Fruit fly (Drosophila melanogaster) whole organism, embryonic: ENCODE results near the gene siz.
A peak's percentile ranks its signal among the peaks of the same experiment; 100 is the strongest.

Experiments
- Atf3 ChIP-seq: fragments of 200-800 bp; sonication (Bioruptor generic); optimal IDR thresholded peaks from 3 replicates; lab custom pipeline; 2016; ENCODE audit warnings: missing biosample characterization, missing genetic modification characterization
- B-H1 ChIP-seq: fragments of 200-800 bp; sonication (Bioruptor generic); IDR thresholded peaks from 3 replicates; pipeline ENCODE4 v1.3.6; 2022; ENCODE audit warnings: missing biosample characterization, missing genetic modification characterization
- Bgb ChIP-seq: fragments of 200-800 bp; sonication (Bioruptor generic); IDR thresholded peaks from 2 replicates; pipeline ENCODE4 v1.3.6; 2022; ENCODE audit warnings: missing biosample characterization, missing genetic modification characterization; ENCODE audit not compliant: partially characterized antibody
- Blimp-1 ChIP-seq: fragments of 200-800 bp; sonication (Bioruptor generic); optimal IDR thresholded peaks from 3 replicates; lab custom pipeline; 2018; ENCODE audit warnings: missing biosample characterization, missing genetic modification characterization, mild to moderate bottlenecking, moderate library complexity, missing genetic modification reagents
- CG10366 ChIP-seq: fragments of 200-800 bp; sonication (Bioruptor generic); IDR thresholded peaks from 2 replicates; pipeline ENCODE4 v1.3.6; 2022; ENCODE audit warnings: missing biosample characterization, missing genetic modification characterization
- CG12942 ChIP-seq: fragments of 200-800 bp; sonication (Bioruptor generic); optimal IDR thresholded peaks from 3 replicates; lab custom pipeline; 2016; ENCODE audit warnings: missing biosample characterization, missing genetic modification characterization
- CG13424 ChIP-seq: fragments of 200-800 bp; sonication (Bioruptor generic); optimal IDR thresholded peaks from 2 replicates; lab custom pipeline; 2019; ENCODE audit warnings: missing biosample characterization, mild to moderate bottlenecking, missing genetic modification characterization, moderate library complexity
- CG13624 ChIP-seq: fragments of 200-800 bp; sonication (Bioruptor generic); optimal IDR thresholded peaks from 2 replicates; lab custom pipeline; 2016; ENCODE audit warnings: missing biosample characterization, missing genetic modification characterization
- CG14050 ChIP-seq: fragments of 200-800 bp; sonication (Bioruptor generic); IDR thresholded peaks from 3 replicates; pipeline ENCODE4 v1.3.6; 2022; ENCODE audit warnings: missing biosample characterization, missing genetic modification characterization
- CG17612 ChIP-seq: fragments of 200-800 bp; sonication (Bioruptor generic); IDR thresholded peaks from 2 replicates; pipeline ENCODE4 v1.3.6; 2022; ENCODE audit warnings: missing biosample characterization, missing genetic modification characterization
- CG17829 ChIP-seq: fragments of 200-800 bp; optimal IDR thresholded peaks from 2 replicates; lab custom pipeline; 2019; ENCODE audit warnings: missing biosample characterization, mild to moderate bottlenecking, missing genetic modification characterization, moderate library complexity
- CG2120 ChIP-seq: fragments of 200-800 bp; sonication (Bioruptor generic); optimal IDR thresholded peaks from 3 replicates; lab custom pipeline; 2016; ENCODE audit warnings: missing biosample characterization, missing genetic modification characterization
- CG32767 ChIP-seq: fragments of 200-800 bp; sonication (Bioruptor generic); IDR thresholded peaks from 2 replicates; pipeline ENCODE4 v1.3.6; 2022; ENCODE audit warnings: missing biosample characterization, missing genetic modification characterization
- CG3847 ChIP-seq: fragments of 200-800 bp; sonication (Bioruptor generic); IDR thresholded peaks from 2 replicates; pipeline ENCODE4 v1.3.6; 2022; ENCODE audit warnings: missing biosample characterization, missing genetic modification characterization
- CG42726 ChIP-seq: fragments of 200-800 bp; sonication (Bioruptor generic); IDR thresholded peaks from 2 replicates; pipeline ENCODE4 v1.3.6; 2022; ENCODE audit warnings: missing biosample characterization, missing genetic modification characterization; ENCODE audit not compliant: partially characterized antibody
- CG4617 ChIP-seq: fragments of 200-800 bp; sonication (Bioruptor generic); optimal IDR thresholded peaks from 3 replicates; lab custom pipeline; 2016; ENCODE audit warnings: missing biosample characterization, missing genetic modification characterization, borderline replicate concordance
- CG4730 ChIP-seq: fragments of 200-800 bp; sonication (Bioruptor generic); IDR thresholded peaks from 2 replicates; pipeline ENCODE4 v1.3.6; 2022; ENCODE audit warnings: missing biosample characterization, missing genetic modification characterization
- CG6175 ChIP-seq: fragments of 200-800 bp; sonication (Bioruptor generic); IDR thresholded peaks from 3 replicates; pipeline ENCODE4 v1.3.6; 2022; ENCODE audit warnings: missing biosample characterization, missing genetic modification characterization
- CG7357 ChIP-seq: fragments of 200-800 bp; sonication (Bioruptor generic); IDR thresholded peaks from 3 replicates; pipeline ENCODE4 v1.3.6; 2022; ENCODE audit warnings: missing biosample characterization, missing genetic modification characterization
- CG7372 ChIP-seq: fragments of 200-800 bp; sonication (Bioruptor generic); IDR thresholded peaks from 2 replicates; pipeline ENCODE4 v1.3.6; 2022; ENCODE audit warnings: missing biosample characterization, missing genetic modification characterization
- CHES-1-like ChIP-seq: fragments of 200-800 bp; sonication (Bioruptor generic); optimal IDR thresholded peaks from 2 replicates; lab custom pipeline; 2016; ENCODE audit warnings: missing biosample characterization, missing genetic modification characterization
- CkIIα-i1 ChIP-seq: fragments of 200-800 bp; sonication (Bioruptor generic); IDR thresholded peaks from 2 replicates; pipeline ENCODE4 v1.3.6; 2022; ENCODE audit warnings: missing biosample characterization, missing genetic modification characterization
- ERR ChIP-seq: fragments of 200-800 bp; sonication (Bioruptor generic); optimal IDR thresholded peaks from 2 replicates; lab custom pipeline; 2016; ENCODE audit warnings: missing biosample characterization, missing genetic modification characterization
- HLH4C ChIP-seq: fragments of 200-800 bp; sonication (Bioruptor generic); IDR thresholded peaks from 3 replicates; pipeline ENCODE4 v1.3.6; 2022; ENCODE audit warnings: missing biosample characterization, missing genetic modification characterization; ENCODE audit not compliant: partially characterized antibody
- HLHmδ ChIP-seq: fragments of 200-800 bp; sonication (Bioruptor generic); optimal IDR thresholded peaks from 2 replicates; lab custom pipeline; 2018; ENCODE audit warnings: missing biosample characterization, mild to moderate bottlenecking, missing genetic modification characterization, moderate library complexity
- MBD-R2 ChIP-seq: fragments of 200-800 bp; sonication (Bioruptor generic); IDR thresholded peaks from 2 replicates; pipeline ENCODE4 v1.3.6; 2022; ENCODE audit warnings: missing biosample characterization, missing genetic modification characterization
- Myb ChIP-seq: fragments of 200-800 bp; sonication (Bioruptor generic); optimal IDR thresholded peaks from 2 replicates; lab custom pipeline; 2016; ENCODE audit warnings: missing biosample characterization, missing genetic modification characterization
- Nf-YB ChIP-seq: fragments of 200-800 bp; sonication (Bioruptor generic); optimal IDR thresholded peaks from 3 replicates; lab custom pipeline; 2019; ENCODE audit warnings: missing biosample characterization, mild to moderate bottlenecking, missing genetic modification characterization, moderate library complexity
- Side ChIP-seq: fragments of 200-800 bp; sonication (Bioruptor generic); optimal IDR thresholded peaks from 2 replicates; lab custom pipeline; 2016; ENCODE audit warnings: missing biosample characterization, missing genetic modification characterization
- Spps ChIP-seq: fragments of 200-800 bp; sonication (Bioruptor generic); optimal IDR thresholded peaks from 2 replicates; lab custom pipeline; 2018; ENCODE audit warnings: missing biosample characterization, mild to moderate bottlenecking, missing genetic modification characterization
- Vsx1 ChIP-seq: fragments of 200-800 bp; sonication (Bioruptor generic); optimal IDR thresholded peaks from 2 replicates; lab custom pipeline; 2017; ENCODE audit warnings: missing biosample characterization, mild to moderate bottlenecking, missing genetic modification characterization, missing genetic modification reagents
- ap ChIP-seq: fragments of 200-800 bp; sonication (Bioruptor generic); IDR thresholded peaks from 2 replicates; pipeline ENCODE4 v1.3.6; 2022; ENCODE audit warnings: missing biosample characterization, missing genetic modification characterization
- cg ChIP-seq: fragments of 200-800 bp; sonication (Bioruptor generic); optimal IDR thresholded peaks from 3 replicates; lab custom pipeline; 2019; ENCODE audit warnings: missing biosample characterization, mild to moderate bottlenecking, missing genetic modification characterization, moderate library complexity
- chinmo ChIP-seq: fragments of 200-800 bp; sonication (Bioruptor generic); IDR thresholded peaks from 4 replicates; pipeline ENCODE4 v1.3.6; 2022; ENCODE audit warnings: missing biosample characterization, missing genetic modification characterization; ENCODE audit not compliant: partially characterized antibody
- emc ChIP-seq: fragments of 200-800 bp; sonication (Bioruptor generic); optimal IDR thresholded peaks from 2 replicates; lab custom pipeline; 2016; ENCODE audit warnings: missing biosample characterization, missing genetic modification characterization
- esg ChIP-seq: fragments of 200-800 bp; sonication (Bioruptor generic); conservative IDR thresholded peaks from 2 replicates; pipeline ENCODE4 v1.3.6; 2022; ENCODE audit warnings: missing biosample characterization, missing genetic modification characterization
- grau ChIP-seq: fragments of 200-800 bp; optimal IDR thresholded peaks from 3 replicates; lab custom pipeline; 2019; ENCODE audit warnings: missing biosample characterization, mild to moderate bottlenecking, missing genetic modification characterization, moderate library complexity
- insv ChIP-seq, 2 experiments: fragments of 200-800 bp; sonication (Bioruptor generic); optimal IDR thresholded peaks; 3 replicates each; lab custom pipeline; 2016 to 2018; ENCODE audit warnings: missing biosample characterization in 2 of 2, missing genetic modification characterization in 2 of 2
- lilli ChIP-seq: fragments of 200-800 bp; sonication (Bioruptor generic); optimal IDR thresholded peaks from 3 replicates; lab custom pipeline; 2016; ENCODE audit warnings: missing biosample characterization, missing genetic modification characterization
- lmd ChIP-seq: fragments of 200-800 bp; sonication (Bioruptor generic); IDR thresholded peaks from 2 replicates; pipeline ENCODE4 v1.3.6; 2022; ENCODE audit warnings: missing biosample characterization, missing genetic modification characterization
- maf-S ChIP-seq: fragments of 200-800 bp; sonication (Bioruptor generic); optimal IDR thresholded peaks from 2 replicates; lab custom pipeline; 2016; ENCODE audit warnings: missing biosample characterization, missing genetic modification characterization
- pb ChIP-seq: fragments of 200-800 bp; sonication (Bioruptor generic); optimal IDR thresholded peaks from 3 replicates; lab custom pipeline; 2016; ENCODE audit warnings: missing biosample characterization, missing genetic modification characterization
- rib ChIP-seq: fragments of 200-800 bp; sonication (Bioruptor generic); IDR thresholded peaks from 2 replicates; pipeline ENCODE4 v1.3.6; 2022; ENCODE audit warnings: missing biosample characterization, missing genetic modification characterization
- salm ChIP-seq: fragments of 200-800 bp; sonication (Bioruptor generic); optimal IDR thresholded peaks from 2 replicates; lab custom pipeline; 2018; ENCODE audit warnings: missing biosample characterization, mild to moderate bottlenecking, missing genetic modification characterization
- sug ChIP-seq: fragments of 200-800 bp; optimal IDR thresholded peaks from 2 replicates; lab custom pipeline; 2019; ENCODE audit warnings: missing biosample characterization, mild to moderate bottlenecking, missing genetic modification characterization, moderate library complexity
- unc-4 ChIP-seq: fragments of 200-800 bp; sonication (Bioruptor generic); IDR thresholded peaks from 2 replicates; pipeline ENCODE4 v1.3.6; 2022; ENCODE audit warnings: missing biosample characterization, missing genetic modification characterization; ENCODE audit not compliant: partially characterized antibody
- unpg ChIP-seq: fragments of 200-800 bp; sonication (Bioruptor generic); optimal IDR thresholded peaks from 3 replicates; lab custom pipeline; 2018; ENCODE audit warnings: missing biosample characterization, mild to moderate bottlenecking, missing genetic modification characterization, moderate library complexity
- vvl ChIP-seq: fragments of 200-800 bp; sonication (Bioruptor generic); IDR thresholded peaks from 2 replicates; pipeline ENCODE4 v1.3.6; 2022; ENCODE audit warnings: missing biosample characterization, missing genetic modification characterization
- wdn ChIP-seq: fragments of 200-800 bp; sonication (Bioruptor generic); IDR thresholded peaks from 2 replicates; pipeline ENCODE4 v1.3.6; 2022; ENCODE audit warnings: missing biosample characterization, missing genetic modification characterization
- wek ChIP-seq: fragments of 200-800 bp; sonication (Bioruptor generic); optimal IDR thresholded peaks from 3 replicates; lab custom pipeline; 2018; ENCODE audit warnings: missing biosample characterization, mild to moderate bottlenecking, missing genetic modification characterization, moderate library complexity

siz gene

DNA sequence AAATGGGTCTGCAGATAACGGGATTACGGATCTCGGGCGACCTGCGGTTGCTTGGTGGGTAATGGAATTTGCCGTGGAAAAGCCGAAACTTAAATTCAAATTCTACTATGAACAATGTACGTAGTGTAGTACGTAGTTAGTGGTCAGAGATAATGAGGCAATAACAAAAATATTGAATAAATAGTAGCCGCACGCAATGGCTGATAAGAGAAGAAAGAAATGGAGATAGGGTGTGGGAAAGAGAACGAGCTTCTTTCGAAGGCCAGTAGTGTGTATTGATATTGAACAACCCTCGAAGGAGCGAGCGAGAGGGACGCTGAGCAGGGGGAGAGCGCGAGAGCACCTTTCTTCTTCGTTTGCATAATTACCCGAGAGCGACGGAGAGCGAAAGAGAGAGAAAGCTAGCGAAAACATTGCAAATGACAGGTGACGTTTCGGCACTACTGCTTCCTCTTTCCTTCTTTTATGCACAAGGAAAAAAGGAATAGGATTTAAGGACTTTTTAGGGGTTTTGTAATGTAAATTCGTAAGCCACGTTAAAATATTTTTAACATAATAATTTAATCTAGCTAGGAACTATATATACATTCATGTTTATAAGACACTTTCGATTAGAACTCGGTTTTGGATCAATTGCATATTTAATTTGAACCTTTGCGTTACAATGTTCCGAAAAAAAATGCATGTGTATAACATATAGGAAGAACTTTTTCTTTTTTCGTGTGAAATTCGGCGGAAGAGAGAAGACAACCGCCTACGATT is 23.3 kb upstream of the siz start (continued):
- TF ChIP-seq grau (tag; lab: Kevin White, UChicago) = peak; percentile 57
- TF ChIP-seq Spps (tag; lab: Kevin White, UChicago) = no peak
- TF ChIP-seq Bgb (GFP tag; lab: Robert Waterston, UW) = no peak
- TF ChIP-seq pb (GFP tag; lab: Kevin White, UChicago) = peak; percentile 16
- TF ChIP-seq insv (GFP tag; optimal IDR thresholded peaks at IDR 0.05; lab: Kevin White, UChicago) = no peak
- TF ChIP-seq lilli = peak; percentile 40
- no peak for TF ChIP-seq wdn (GFP tag; lab: Robert Waterston, UW)
- no peak for TF ChIP-seq wek (GFP tag; lab: Kevin White, UChicago)
- TF ChIP-seq unc-4 (GFP tag; lab: Robert Waterston, UW) = no peak
- no peak for TF ChIP-seq CG3847 (GFP tag; lab: Robert Waterston, UW)
- peak; percentile 55 for TF ChIP-seq cg (GFP tag; lab: Kevin White, UChicago)
- TF ChIP-seq CkIIα-i1 (GFP tag; lab: Robert Waterston, UW) = no peak
- TF ChIP-seq CG17612 (GFP tag; lab: Robert Waterston, UW) = no peak
- peak; percentile 54; the same call in 1 of the 2 replicates for TF ChIP-seq CG32767 (GFP tag; lab: Robert Waterston, UW)
- peak; percentile 26 for TF ChIP-seq CG13424 (tag; lab: Kevin White, UChicago)
- TF ChIP-seq rib = peak; percentile 74; the same call in 1 of the 2 replicates
- no peak for TF ChIP-seq maf-S
- TF ChIP-seq Myb (GFP tag; lab: Kevin White, UChicago) = no peak
- TF ChIP-seq HLH4C (GFP tag; lab: Robert Waterston, UW) = no peak
- TF ChIP-seq CHES-1-like (GFP tag; lab: Kevin White, UChicago) = no peak
- TF ChIP-seq Blimp-1 = peak; percentile 9
- TF ChIP-seq Nf-YB (GFP tag; lab: Kevin White, UChicago) = no peak
- TF ChIP-seq HLHmδ (GFP tag; lab: Kevin White, UChicago) = no peak
- TF ChIP-seq Atf3 (GFP tag; lab: Kevin White, UChicago) = no peak
- no peak for TF ChIP-seq CG7372
- TF ChIP-seq CG2120 (GFP tag; lab: Kevin White, UChicago) = peak; percentile 71
- no peak for TF ChIP-seq CG6175 (GFP tag; lab: Robert Waterston, UW)
- no peak for TF ChIP-seq ERR (GFP tag; lab: Kevin White, UChicago)
- no peak for TF ChIP-seq CG14050 (GFP tag; lab: Robert Waterston, UW)
- no peak for TF ChIP-seq unpg (GFP tag; lab: Kevin White, UChicago)
- TF ChIP-seq emc (GFP tag; lab: Kevin White, UChicago) = no peak
- TF ChIP-seq salm (tag; lab: Kevin White, UChicago) = no peak
- no peak for TF ChIP-seq B-H1
- no peak for TF ChIP-seq Vsx1
- peak; percentile 69 for TF ChIP-seq vvl (GFP tag; lab: Robert Waterston, UW)
- TF ChIP-seq sug (tag; lab: Kevin White, UChicago) = peak; percentile 57
- TF ChIP-seq CG4617 (GFP tag; lab: Kevin White, UChicago) = no peak
- TF ChIP-seq CG42726 (GFP tag; lab: Robert Waterston, UW) = no peak
- TF ChIP-seq lmd = peak; percentile 33; the same call in 1 of the 2 replicates
- TF ChIP-seq CG12942 (GFP tag; lab: Kevin White, UChicago) = no peak
- TF ChIP-seq CG4730 (GFP tag; lab: Robert Waterston, UW) = no peak
- TF ChIP-seq CG10366 (GFP tag; lab: Robert Waterston, UW) = no peak
- TF ChIP-seq CG7357 (GFP tag; lab: Robert Waterston, UW) = 0 out of 3 replicates have a peak, but pooled peaks have one; percentile 20
- TF ChIP-seq Side (GFP tag; lab: Kevin White, UChicago) = no peak
- no peak for TF ChIP-seq ap (GFP tag; lab: Robert Waterston, UW)
- no peak for TF ChIP-seq CG17829 (tag; lab: Kevin White, UChicago)
- no peak; the same call in 1 of the 2 replicates for TF ChIP-seq esg (GFP tag; lab: Robert Waterston, UW)
- no peak for TF ChIP-seq MBD-R2 (GFP tag; lab: Robert Waterston, UW)
- no peak for TF ChIP-seq CG13624 (GFP tag; lab: Kevin White, UChicago)
- TF ChIP-seq chinmo (GFP tag; lab: Robert Waterston, UW) = 0 out of 4 replicates have a peak, but pooled peaks have one; percentile 33
